Worm (Caenorhabditis elegans) whole organism, L4 larva: ENCODE results near the gene suex-1.
A peak's percentile ranks its signal among the peaks of the same experiment; 100 is the strongest.

Experiments used
- F10B5.3 ChIP-seq: sonication (generic microtip); optimal IDR thresholded peaks from 2 replicates; lab custom pipeline; 2016; ENCODE audit warnings: mild to moderate bottlenecking, missing genetic modification characterization, missing compliant biosample characterization
- F26F4.8 ChIP-seq: fragments of 200-800 bp; sonication (Bioruptor generic); conservative IDR thresholded peaks from 2 replicates; pipeline ENCODE4 v1.3.6; 2022; ENCODE audit warnings: missing genetic modification characterization, missing compliant biosample characterization
- F44E2.7 ChIP-seq: fragments of 200-800 bp; sonication (Bioruptor generic); IDR thresholded peaks from 2 replicates; pipeline ENCODE4 v2.1.2; 2022; ENCODE audit warnings: missing genetic modification characterization, missing compliant biosample characterization
- Y105C5A.15 ChIP-seq: fragments of 200-800 bp; sonication (Bioruptor generic); IDR thresholded peaks from 2 replicates; pipeline ENCODE4 v1.3.6; 2022; ENCODE audit warnings: missing genetic modification characterization, missing compliant biosample characterization
- Y75B8A.6 ChIP-seq: fragments of 200-800 bp; sonication (Bioruptor generic); IDR thresholded peaks from 2 replicates; pipeline ENCODE4 v1.3.6; 2022; ENCODE audit warnings: missing genetic modification reagents, missing genetic modification characterization, missing compliant biosample characterization
- aha-1 ChIP-seq: fragments of 150-350 bp; peaks from one replicate; lab custom pipeline; 2014; ENCODE audit warnings: missing biosample characterization, missing genetic modification characterization
- arid-1 ChIP-seq: fragments of 200-800 bp; sonication (Bioruptor generic); conservative IDR thresholded peaks from 2 replicates; pipeline ENCODE4 v1.3.6; 2022; ENCODE audit warnings: missing genetic modification reagents, missing genetic modification characterization, missing compliant biosample characterization
- ceh-44 ChIP-seq: fragments of 200-800 bp; sonication (Bioruptor generic); IDR thresholded peaks from 2 replicates; pipeline ENCODE4 v1.3.6; 2022; ENCODE audit warnings: missing genetic modification reagents, missing genetic modification characterization, missing compliant biosample characterization
- daf-12 ChIP-seq: fragments of 150-350 bp; optimal IDR thresholded peaks from 2 replicates; lab custom pipeline; 2014; ENCODE audit warnings: missing biosample characterization, missing genetic modification reagents, missing genetic modification characterization
- daf-16 ChIP-seq, 3 experiments: sonication (generic microtip); optimal IDR thresholded peaks; 2 replicates each; lab custom pipeline; 2016 to 2017; ENCODE audit warnings: missing genetic modification characterization in 3 of 3, missing genetic modification reagents in 3 of 3, mild to moderate bottlenecking in 2 of 3, missing compliant biosample characterization in 2 of 3, missing biosample characterization in 1 of 3, moderate library complexity in 1 of 3
- daf-19 ChIP-seq: fragments of 200-800 bp; sonication (Bioruptor generic); conservative IDR thresholded peaks from 2 replicates; pipeline ENCODE4 v1.3.6; 2022; ENCODE audit warnings: missing genetic modification characterization, missing compliant biosample characterization
- dmd-6 ChIP-seq: fragments of 200-800 bp; sonication (Bioruptor generic); IDR thresholded peaks from 2 replicates; pipeline ENCODE4 v1.3.6; 2022; ENCODE audit warnings: missing genetic modification reagents, missing genetic modification characterization, missing compliant biosample characterization
- dmd-9 ChIP-seq: fragments of 200-800 bp; sonication (Bioruptor generic); IDR thresholded peaks from 2 replicates; pipeline ENCODE4 v1.3.6; 2022; ENCODE audit warnings: missing genetic modification reagents, missing genetic modification characterization, missing compliant biosample characterization
- dve-1 ChIP-seq: sonication (generic microtip); optimal IDR thresholded peaks from 2 replicates; lab custom pipeline; 2017; ENCODE audit warnings: antibody characterized with exemption, mild to moderate bottlenecking, missing genetic modification characterization, missing compliant biosample characterization; ENCODE audit not compliant: insufficient read depth
- fos-1 ChIP-seq: fragments of 150-350 bp; optimal IDR thresholded peaks from 2 replicates; lab custom pipeline; 2014; ENCODE audit warnings: missing biosample characterization, missing genetic modification characterization
- gei-8 ChIP-seq: fragments of 200-800 bp; sonication (Bioruptor generic); optimal IDR thresholded peaks from 2 replicates; lab custom pipeline; 2018; ENCODE audit warnings: mild to moderate bottlenecking, missing genetic modification characterization, missing compliant biosample characterization
- hmg-1.1 ChIP-seq: fragments of 200-800 bp; sonication (Bioruptor generic); IDR thresholded peaks from 2 replicates; pipeline ENCODE4 v1.3.6; 2022; ENCODE audit warnings: missing genetic modification reagents, missing genetic modification characterization, missing compliant biosample characterization
- lin-1 ChIP-seq: fragments of 200-800 bp; sonication (Bioruptor generic); IDR thresholded peaks from 2 replicates; pipeline ENCODE4 v1.3.6; 2022; ENCODE audit warnings: missing genetic modification reagents, missing genetic modification characterization, missing compliant biosample characterization
- lin-38 ChIP-seq: fragments of 200-800 bp; sonication (Bioruptor generic); IDR thresholded peaks from 2 replicates; pipeline ENCODE4 v1.3.6; 2022; ENCODE audit warnings: missing genetic modification reagents, missing genetic modification characterization, missing compliant biosample characterization
- lir-3 ChIP-seq: sonication (generic microtip); optimal IDR thresholded peaks from 2 replicates; lab custom pipeline; 2016; ENCODE audit warnings: mild to moderate bottlenecking, missing genetic modification characterization, missing compliant biosample characterization
- mdl-1 ChIP-seq, 2 experiments: fragments of 150-350 bp in 1 of 2; sonication (generic microtip) in 1 of 2; optimal IDR thresholded peaks; 2 replicates each; lab custom pipeline; 2014 to 2017; ENCODE audit warnings: missing biosample characterization in 2 of 2, missing genetic modification characterization in 2 of 2
- mdt-29 ChIP-seq: fragments of 200-800 bp; sonication (Bioruptor generic); IDR thresholded peaks from 2 replicates; pipeline ENCODE4 v1.3.6; 2022; ENCODE audit warnings: missing genetic modification reagents, missing genetic modification characterization, missing compliant biosample characterization
- mep-1 ChIP-seq: fragments of 150-350 bp; sonication (generic microtip); optimal IDR thresholded peaks from 3 replicates; lab custom pipeline; 2014; ENCODE audit warnings: missing biosample characterization, missing genetic modification characterization
- mes-2 ChIP-seq: sonication (generic microtip); optimal IDR thresholded peaks from 2 replicates; lab custom pipeline; 2016; ENCODE audit warnings: missing genotype, mild to moderate bottlenecking, missing genetic modification characterization, missing compliant biosample characterization; ENCODE audit not compliant: poor library complexity, severe bottlenecking
- nhr-237 ChIP-seq: sonication (generic microtip); optimal IDR thresholded peaks from 2 replicates; lab custom pipeline; 2017; ENCODE audit warnings: missing biosample characterization, missing genetic modification characterization
- nhr-28 ChIP-seq: fragments of 150-350 bp; optimal IDR thresholded peaks from 2 replicates; lab custom pipeline; 2014; ENCODE audit warnings: missing biosample characterization, missing genetic modification characterization
- nhr-6 ChIP-seq: fragments of 150-350 bp; optimal IDR thresholded peaks from 2 replicates; lab custom pipeline; 2014; ENCODE audit warnings: missing biosample characterization, missing genetic modification characterization
- pha-4 ChIP-seq, 2 experiments: fragments of 150-350 bp in 1 of 2; fragments of 200-800 bp in 1 of 2; sonication (Bioruptor generic) in 1 of 2; IDR thresholded peaks in 1 of 2; optimal IDR thresholded peaks in 1 of 2; 2 replicates each; pipeline versions ENCODE4 v1.3.6 to Lab custom; 2014 to 2022; ENCODE audit warnings: missing genetic modification characterization in 2 of 2, missing genetic modification reagents in 2 of 2, missing biosample characterization in 1 of 2, missing compliant biosample characterization in 1 of 2
- php-3 ChIP-seq: fragments of 200-800 bp; sonication (Bioruptor generic); IDR thresholded peaks from 2 replicates; pipeline ENCODE4 v1.3.6; 2022; ENCODE audit warnings: missing genetic modification reagents, missing genetic modification characterization, missing compliant biosample characterization
- rbr-2 ChIP-seq: sonication (generic microtip); optimal IDR thresholded peaks from 2 replicates; lab custom pipeline; 2016; ENCODE audit warnings: missing genotype, missing genetic modification characterization, missing compliant biosample characterization
- sdz-12 ChIP-seq: fragments of 200-800 bp; sonication (Bioruptor generic); optimal IDR thresholded peaks from 2 replicates; lab custom pipeline; 2018; ENCODE audit warnings: mild to moderate bottlenecking, missing genetic modification characterization, missing compliant biosample characterization
- set-16 ChIP-seq: fragments of 200-800 bp; sonication (Bioruptor generic); IDR thresholded peaks from 2 replicates; pipeline ENCODE4 v1.3.6; 2022; ENCODE audit warnings: missing genetic modification reagents, missing genetic modification characterization, missing compliant biosample characterization
- snpc-4 ChIP-seq: fragments of 150-350 bp; optimal IDR thresholded peaks from 2 replicates; lab custom pipeline; 2014; ENCODE audit warnings: missing biosample characterization, missing genetic modification characterization
- unc-62 ChIP-seq, 3 experiments: fragments of 150-350 bp in 1 of 3; sonication (generic microtip); optimal IDR thresholded peaks in 2 of 3; peaks in 1 of 3; 1 replicate in 1 of 3; 2 replicates in 2 of 3; lab custom pipeline; 2014 to 2017; ENCODE audit warnings: missing biosample characterization in 3 of 3, missing genetic modification characterization in 3 of 3, missing genetic modification reagents in 3 of 3, missing genotype in 1 of 3
- zfp-2 ChIP-seq: sonication (generic microtip); optimal IDR thresholded peaks from 2 replicates; lab custom pipeline; 2016; ENCODE audit warnings: mild to moderate bottlenecking, missing genetic modification characterization, missing compliant biosample characterization
- zfp-3 ChIP-seq: fragments of 200-800 bp; sonication (Bioruptor generic); conservative IDR thresholded peaks from 2 replicates; pipeline ENCODE4 v1.3.6; 2022; ENCODE audit warnings: missing genetic modification reagents, missing genetic modification characterization, missing compliant biosample characterization
- ztf-7 ChIP-seq: fragments of 150-350 bp; optimal IDR thresholded peaks from 2 replicates; lab custom pipeline; 2014; ENCODE audit warnings: missing biosample characterization, missing genetic modification characterization

Gene suex-1

ce11 chrII:5473946-5474423 lies 24.1 kb downstream of the suex-1 start, which contains the start of gene mrps-16 (continued):
- TF ChIP-seq F26F4.8, result no peak
- TF ChIP-seq daf-16 (GFP tag; optimal IDR thresholded peaks at IDR 0.05; lab: Kevin White, UChicago), result no peak
- TF ChIP-seq daf-16 (tag; optimal IDR thresholded peaks at IDR 0.05; lab: Kevin White, UChicago), result peak; percentile 31
- no peak for TF ChIP-seq zfp-2 (tag; lab: Kevin White, UChicago)
- no peak for TF ChIP-seq lin-1 (GFP tag; lab: Robert Waterston, UW)
- no peak for TF ChIP-seq dmd-6
- TF ChIP-seq F44E2.7 (GFP tag; lab: Robert Waterston, UW), result no peak
- peak; percentile 38 for TF ChIP-seq mep-1 (tag; lab: Kevin White, UChicago)
- peak; percentile 68 for TF ChIP-seq dve-1
- no peak for TF ChIP-seq zfp-3
- no peak for TF ChIP-seq set-16 (GFP tag; lab: Robert Waterston, UW)
- TF ChIP-seq Y75B8A.6 (GFP tag; lab: Robert Waterston, UW), result no peak
- TF ChIP-seq hmg-1.1 (GFP tag; lab: Robert Waterston, UW), result no peak
- TF ChIP-seq mdt-29 (GFP tag; lab: Robert Waterston, UW), result no peak
- TF ChIP-seq Y105C5A.15 (GFP tag; lab: Robert Waterston, UW), result no peak
- TF ChIP-seq aha-1, result peak; percentile 89
- TF ChIP-seq arid-1 (GFP tag; lab: Robert Waterston, UW), result no peak
- no peak for TF ChIP-seq fos-1
- no peak for TF ChIP-seq F10B5.3 (tag; lab: Kevin White, UChicago)
- TF ChIP-seq nhr-6 (tag; lab: Kevin White, UChicago), result peak; percentile 30
- no peak for TF ChIP-seq lir-3 (tag; lab: Kevin White, UChicago)
- TF ChIP-seq pha-4 (GFP tag; IDR thresholded peaks at IDR 0.05; lab: Robert Waterston, UW), result no peak
- TF ChIP-seq pha-4 (tag; optimal IDR thresholded peaks at IDR 0.05; lab: Kevin White, UChicago), result no peak
- TF ChIP-seq php-3 (GFP tag; lab: Robert Waterston, UW), result no peak
- TF ChIP-seq nhr-28 (tag; lab: Kevin White, UChicago), result peak; percentile 25
- no peak for TF ChIP-seq sdz-12
- no peak for TF ChIP-seq daf-12
- TF ChIP-seq snpc-4, result no peak
- no peak for TF ChIP-seq ztf-7 (tag; lab: Kevin White, UChicago)
- peak; percentile 42 for TF ChIP-seq rbr-2 (tag; lab: Kevin White, UChicago)
- TF ChIP-seq mdl-1 (tag; optimal IDR thresholded peaks at IDR 0.05; lab: Kevin White, UChicago), result no peak
- TF ChIP-seq mes-2 (tag; lab: Kevin White, UChicago), result peak; percentile 72
- TF ChIP-seq nhr-237 (tag; lab: Kevin White, UChicago), result no peak
- no peak for TF ChIP-seq gei-8 (GFP tag; lab: Kevin White, UChicago)
- no peak for TF ChIP-seq ceh-44 (GFP tag; lab: Robert Waterston, UW)

ce11 chrII:5465729-5466408 lies 32.2 kb downstream of the suex-1 start, which contains the start of gene clr-1:
Gene clr-1, plus strand, starts transcription at chrII:5466358.
- TF ChIP-seq unc-62 (GFP tag; optimal IDR thresholded peaks at IDR 0.05 in 1 of 2; lab: Kevin White, UChicago), result peak in 1 of 2 experiments; percentile 29
- no peak for TF ChIP-seq unc-62 (tag; optimal IDR thresholded peaks at IDR 0.05; lab: Kevin White, UChicago)
- TF ChIP-seq lin-38, result peak; percentile 33; the same call in 1 of the 2 replicates
- TF ChIP-seq dmd-9, result no peak
- no peak for TF ChIP-seq aha-1
- TF ChIP-seq php-3 (GFP tag; lab: Robert Waterston, UW), result 0 out of 2 replicates have a peak, but pooled peaks have one; percentile 32
- 0 out of 2 replicates have a peak, but pooled peaks have one; percentile 36 for TF ChIP-seq daf-19 (GFP tag; lab: Robert Waterston, UW)
